Fruit fly (Drosophila melanogaster) whole organism, prepupa: ENCODE results near the gene PXo.
A peak's percentile ranks its signal among the peaks of the same experiment; 100 is the strongest.

Experiments
- Blimp-1 ChIP-seq: fragments of 200-800 bp; sonication (Bioruptor generic); optimal IDR thresholded peaks from 3 replicates; lab custom pipeline; 2017; ENCODE audit warnings: missing biosample characterization, missing genetic modification characterization, mild to moderate bottlenecking, moderate library complexity, missing genetic modification reagents
- CG15336 ChIP-seq: fragments of 200-800 bp; sonication (Bioruptor generic); IDR thresholded peaks from 2 replicates; pipeline ENCODE4 v1.3.6; 2022; ENCODE audit warnings: missing biosample characterization, missing genetic modification characterization
- CG3032 ChIP-seq: fragments of 200-800 bp; optimal IDR thresholded peaks from 2 replicates; lab custom pipeline; 2019; ENCODE audit warnings: missing biosample characterization, mild to moderate bottlenecking, missing genetic modification characterization, moderate library complexity
- CG31627 ChIP-seq: fragments of 200-800 bp; sonication (Bioruptor generic); optimal IDR thresholded peaks from 3 replicates; lab custom pipeline; 2016; ENCODE audit warnings: missing biosample characterization, missing genetic modification characterization
- CG32006 ChIP-seq: fragments of 200-800 bp; sonication (Bioruptor generic); optimal IDR thresholded peaks from 3 replicates; lab custom pipeline; 2017; ENCODE audit warnings: missing biosample characterization, mild to moderate bottlenecking, missing genetic modification characterization
- CG34406 ChIP-seq: fragments of 200-800 bp; sonication (Bioruptor generic); optimal IDR thresholded peaks from 3 replicates; lab custom pipeline; 2016; ENCODE audit warnings: missing biosample characterization, missing genetic modification characterization
- CG3919 ChIP-seq: fragments of 200-800 bp; sonication (Bioruptor generic); optimal IDR thresholded peaks from 3 replicates; lab custom pipeline; 2016; ENCODE audit warnings: missing biosample characterization, missing genetic modification characterization
- CG4318 ChIP-seq: fragments of 200-800 bp; sonication (Bioruptor generic); optimal IDR thresholded peaks from 3 replicates; lab custom pipeline; 2017; ENCODE audit warnings: missing biosample characterization, mild to moderate bottlenecking, missing genetic modification characterization
- CG6163 ChIP-seq: fragments of 200-800 bp; sonication (Bioruptor generic); IDR thresholded peaks from 3 replicates; pipeline ENCODE4 v1.3.6; 2022; ENCODE audit warnings: missing biosample characterization, missing genetic modification characterization
- CG6792 ChIP-seq: fragments of 200-800 bp; sonication (Bioruptor generic); optimal IDR thresholded peaks from 3 replicates; lab custom pipeline; 2016; ENCODE audit warnings: missing biosample characterization, missing genetic modification characterization
- CG6854 ChIP-seq: fragments of 200-800 bp; sonication (Bioruptor generic); optimal IDR thresholded peaks from 2 replicates; lab custom pipeline; 2017; ENCODE audit warnings: missing biosample characterization, mild to moderate bottlenecking, missing genetic modification characterization
- CG8319 ChIP-seq: fragments of 200-800 bp; sonication (Bioruptor generic); optimal IDR thresholded peaks from 3 replicates; lab custom pipeline; 2016; ENCODE audit warnings: missing biosample characterization, missing genetic modification characterization
- Eip78C ChIP-seq: fragments of 200-800 bp; sonication (Bioruptor generic); peaks from one replicate; lab custom pipeline; 2016; ENCODE audit warnings: missing biosample characterization, missing genetic modification characterization
- Ets21C ChIP-seq: fragments of 200-800 bp; sonication (Bioruptor generic); optimal IDR thresholded peaks from 3 replicates; lab custom pipeline; 2016; ENCODE audit warnings: missing biosample characterization, missing genetic modification characterization
- Hr4 ChIP-seq: fragments of 200-800 bp; sonication (Bioruptor generic); optimal IDR thresholded peaks from 3 replicates; lab custom pipeline; 2016; ENCODE audit warnings: missing biosample characterization, missing genetic modification characterization
- Met ChIP-seq: fragments of 200-800 bp; sonication (Bioruptor generic); optimal IDR thresholded peaks from 3 replicates; lab custom pipeline; 2016; ENCODE audit warnings: missing biosample characterization, missing genetic modification characterization
- OdsH ChIP-seq: fragments of 200-800 bp; sonication (Bioruptor generic); optimal IDR thresholded peaks from 3 replicates; lab custom pipeline; 2016; ENCODE audit warnings: missing biosample characterization, missing genetic modification characterization
- Sox14 ChIP-seq: fragments of 200-800 bp; sonication (Bioruptor generic); optimal IDR thresholded peaks from 3 replicates; lab custom pipeline; 2016; ENCODE audit warnings: missing biosample characterization, missing genetic modification characterization
- Sox15 ChIP-seq: fragments of 200-800 bp; sonication (Bioruptor generic); optimal IDR thresholded peaks from 3 replicates; lab custom pipeline; 2016; ENCODE audit warnings: missing biosample characterization, missing genetic modification characterization
- achi ChIP-seq: fragments of 200-800 bp; sonication (Bioruptor generic); optimal IDR thresholded peaks from 3 replicates; lab custom pipeline; 2016; ENCODE audit warnings: missing biosample characterization, missing genetic modification characterization
- dsx ChIP-seq: fragments of 200-800 bp; optimal IDR thresholded peaks from 3 replicates; lab custom pipeline; 2019; ENCODE audit warnings: missing biosample characterization, mild to moderate bottlenecking, missing genetic modification characterization, moderate library complexity; ENCODE audit not compliant: poor library complexity, severe bottlenecking
- eg ChIP-seq: fragments of 200-800 bp; sonication (Bioruptor generic); IDR thresholded peaks from 3 replicates; pipeline ENCODE4 v1.3.6; 2022; ENCODE audit warnings: missing biosample characterization, missing genetic modification characterization
- esn ChIP-seq: fragments of 200-800 bp; sonication (Bioruptor generic); optimal IDR thresholded peaks from 2 replicates; lab custom pipeline; 2016; ENCODE audit warnings: missing biosample characterization, mild to moderate bottlenecking, missing genetic modification characterization, moderate library complexity
- fd85E ChIP-seq: fragments of 200-800 bp; sonication (Bioruptor generic); optimal IDR thresholded peaks from 3 replicates; lab custom pipeline; 2016; ENCODE audit warnings: missing biosample characterization, missing genetic modification characterization
- fkh ChIP-seq: fragments of 200-800 bp; sonication (Bioruptor generic); optimal IDR thresholded peaks from 3 replicates; lab custom pipeline; 2017; ENCODE audit warnings: missing biosample characterization, mild to moderate bottlenecking, missing genetic modification characterization, moderate library complexity
- salr ChIP-seq, 2 experiments: fragments of 200-800 bp; sonication (Bioruptor generic); optimal IDR thresholded peaks; 3 replicates each; lab custom pipeline; 2016 to 2018; ENCODE audit warnings: missing biosample characterization in 2 of 2, missing genetic modification characterization in 2 of 2, mild to moderate bottlenecking in 1 of 2
- spab ChIP-seq: fragments of 200-800 bp; sonication (Bioruptor generic); optimal IDR thresholded peaks from 2 replicates; lab custom pipeline; 2017; ENCODE audit warnings: missing biosample characterization, mild to moderate bottlenecking, missing genetic modification characterization, missing genetic modification reagents
- ss ChIP-seq, 2 experiments: fragments of 200-800 bp; sonication (Bioruptor generic); optimal IDR thresholded peaks; 2 replicates in 1 of 2; 3 replicates in 1 of 2; lab custom pipeline; 2017 to 2018; ENCODE audit warnings: mild to moderate bottlenecking in 2 of 2, missing biosample characterization in 2 of 2, missing genetic modification characterization in 2 of 2, moderate library complexity in 1 of 2
- svp ChIP-seq: fragments of 200-800 bp; sonication (Bioruptor generic); peaks from one replicate; lab custom pipeline; 2016; ENCODE audit warnings: missing biosample characterization, missing genetic modification characterization
- vri ChIP-seq: fragments of 200-800 bp; sonication (Bioruptor generic); optimal IDR thresholded peaks from 3 replicates; lab custom pipeline; 2016; ENCODE audit warnings: missing biosample characterization, mild to moderate bottlenecking, missing genetic modification characterization

The PXo gene

DNA sequence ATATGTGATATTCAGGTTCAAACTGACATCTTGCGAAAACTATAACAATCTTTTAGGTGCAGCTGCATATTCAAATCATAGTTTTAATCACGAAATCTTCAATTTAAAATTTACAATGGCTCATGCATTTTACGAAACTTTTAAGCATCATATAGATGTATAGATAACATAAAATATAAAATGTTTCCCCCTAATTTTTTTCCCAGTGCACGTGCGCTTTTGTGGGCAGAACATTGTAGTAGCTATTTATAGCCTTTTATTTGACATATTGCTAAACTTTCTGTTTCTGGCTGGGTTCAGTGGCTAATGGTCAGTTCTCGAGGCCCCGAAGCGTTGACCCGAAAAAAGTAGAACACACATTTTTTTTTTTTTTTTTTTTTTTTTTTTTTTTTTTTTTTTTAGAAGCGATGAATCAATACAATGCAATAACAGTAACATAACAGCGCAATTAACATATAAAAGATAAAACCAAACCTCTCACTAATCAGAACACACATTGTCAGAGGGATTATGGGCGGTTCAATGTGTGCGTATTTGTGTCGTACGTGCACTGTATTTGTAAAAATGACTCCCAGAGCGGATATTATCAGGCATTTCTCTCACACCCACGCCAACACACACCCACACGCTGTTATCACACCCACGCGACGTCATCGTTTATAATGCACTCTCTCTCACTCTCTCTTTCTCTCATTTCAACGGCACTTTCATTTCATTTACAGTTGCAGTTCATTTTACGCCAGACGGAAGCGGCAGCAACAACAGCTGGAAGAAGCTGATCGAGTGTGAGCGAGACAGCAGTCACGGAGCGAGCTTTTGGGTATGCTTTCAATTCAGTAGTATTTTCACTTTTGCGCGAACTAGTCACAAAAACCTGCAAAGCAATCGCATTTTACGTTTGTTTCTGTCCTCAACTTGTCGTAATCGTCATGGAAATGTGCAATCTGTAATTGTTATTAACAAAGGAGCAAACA is 5.2 kb upstream of the PXo start (continued):
- peak; percentile 19 for TF ChIP-seq Met (GFP tag; lab: Kevin White, UChicago)
- no peak for TF ChIP-seq spab (GFP tag; lab: Kevin White, UChicago)
- TF ChIP-seq dsx (GFP tag; lab: Kevin White, UChicago): peak; percentile 14
- no peak for TF ChIP-seq Ets21C
- peak; percentile 33 for TF ChIP-seq OdsH
- TF ChIP-seq CG6792: no peak
- peak; percentile 48 for TF ChIP-seq Hr4 (GFP tag; lab: Kevin White, UChicago)
- peak; percentile 72 for TF ChIP-seq Eip78C (GFP tag; lab: Kevin White, UChicago)
- TF ChIP-seq CG31627 (GFP tag; lab: Kevin White, UChicago): peak; percentile 23
- TF ChIP-seq ss (GFP tag; optimal IDR thresholded peaks at IDR 0.05; lab: Kevin White, UChicago): peak in 1 of 2 experiments; percentile 7

DNA sequence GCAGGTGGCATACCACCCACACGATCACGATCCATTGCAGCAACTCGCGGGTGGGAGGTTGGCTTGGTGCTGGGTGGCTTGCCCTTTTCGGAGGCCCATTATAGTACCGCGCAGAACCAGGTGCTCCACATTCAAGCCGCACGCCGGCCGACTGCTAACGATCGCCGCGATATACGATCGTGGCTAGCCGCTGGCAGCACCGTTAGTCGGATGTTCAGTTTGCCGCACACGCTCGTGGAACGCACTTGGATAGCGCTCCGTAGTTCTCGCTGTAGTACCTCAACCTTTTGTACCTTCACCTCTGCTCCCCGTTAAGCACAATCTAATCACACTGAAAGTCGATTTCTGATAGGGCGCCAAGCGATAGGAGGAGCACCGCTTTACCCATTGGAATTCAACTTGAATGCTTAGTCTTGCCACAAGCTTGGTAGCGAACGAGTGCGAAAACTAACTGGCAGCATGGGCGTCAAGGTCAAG is 2.6 kb upstream of the PXo start, which contains the start of gene CG33523:
CG33523 (plus strand) TSS at position 217 of the 477 bp plus-strand sequence.
- TF ChIP-seq CG3919 (GFP tag; lab: Kevin White, UChicago) (no peak), CG4318 (no peak), CG3032 (tag; lab: Kevin White, UChicago) (no peak), salr (GFP tag; optimal IDR thresholded peaks at IDR 0.05; lab: Kevin White, UChicago) (no peak), CG15336 (GFP tag; lab: Robert Waterston, UW) (no peak), CG34406 (GFP tag; lab: Kevin White, UChicago) (no peak), Blimp-1 (GFP tag; lab: Kevin White, UChicago) (no peak), Sox14 (no peak), CG8319 (no peak), CG32006 (GFP tag; lab: Kevin White, UChicago) (no peak), fd85E (no peak), CG6854 (GFP tag; lab: Kevin White, UChicago) (no peak)

DNA sequence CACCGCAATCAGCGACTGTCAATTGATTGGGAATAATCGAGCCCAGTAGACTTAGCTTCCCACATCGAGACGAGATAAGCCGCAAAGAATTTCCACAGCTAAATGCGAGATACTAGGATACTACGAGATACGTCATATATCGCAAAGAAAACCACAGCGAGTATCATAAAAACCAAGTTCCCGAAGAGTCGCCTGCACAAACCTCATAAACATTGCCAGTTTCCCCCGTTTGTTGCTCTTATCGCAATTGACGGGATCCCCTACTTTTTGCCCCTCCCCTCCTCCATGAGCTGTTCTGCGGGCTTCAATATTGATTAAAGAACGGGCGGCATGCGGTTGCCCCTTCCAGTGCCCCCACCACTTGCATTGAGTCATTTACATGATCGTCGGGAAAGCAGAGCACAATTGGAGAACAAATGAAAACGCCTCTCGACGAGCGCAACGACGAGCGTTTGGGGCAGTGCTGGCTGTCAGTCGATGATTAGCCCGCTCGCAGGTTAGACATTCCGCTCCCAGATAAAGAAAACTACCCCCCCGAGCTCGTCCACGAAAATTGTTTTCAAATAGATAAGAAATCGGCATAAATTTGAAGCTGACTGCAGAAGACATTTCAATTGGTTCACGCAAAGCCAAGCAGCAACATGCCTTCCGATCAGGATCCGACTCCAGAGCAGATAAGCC is 1.0 kb upstream of the PXo start, which contains the start of gene CG32407:
CG32407 (plus strand) TSS at position 51 of the 681 bp plus-strand sequence.
- peak; percentile 6 for TF ChIP-seq Met (GFP tag; lab: Kevin White, UChicago)
- no peak for TF ChIP-seq Hr4 (GFP tag; lab: Kevin White, UChicago)
- TF ChIP-seq Sox14: peak; percentile 35
- TF ChIP-seq CG6163 (GFP tag; lab: Robert Waterston, UW): 0 out of 3 replicates have a peak, but pooled peaks have one; percentile 37
- TF ChIP-seq CG4318: no peak
- TF ChIP-seq CG15336 (GFP tag; lab: Robert Waterston, UW): 0 out of 2 replicates have a peak, but pooled peaks have one; percentile 14
- peak; percentile 61 for TF ChIP-seq Eip78C (GFP tag; lab: Kevin White, UChicago)
- TF ChIP-seq CG3919 (GFP tag; lab: Kevin White, UChicago): peak; percentile 18
- TF ChIP-seq CG8319: no peak
- TF ChIP-seq svp (GFP tag; lab: Kevin White, UChicago): peak; percentile 94
- 0 out of 3 replicates have a peak, but pooled peaks have one; percentile 8 for TF ChIP-seq eg (GFP tag; lab: Robert Waterston, UW)
- TF ChIP-seq vri (GFP tag; lab: Kevin White, UChicago): peak; percentile 83
- peak in 1 of 2 experiments; percentile 3 for TF ChIP-seq ss (GFP tag; optimal IDR thresholded peaks at IDR 0.05; lab: Kevin White, UChicago)
- peak; percentile 14 for TF ChIP-seq CG32006 (GFP tag; lab: Kevin White, UChicago)
- peak; percentile 72 for TF ChIP-seq fkh (GFP tag; lab: Kevin White, UChicago)
- TF ChIP-seq esn (GFP tag; lab: Kevin White, UChicago): no peak

DNA sequence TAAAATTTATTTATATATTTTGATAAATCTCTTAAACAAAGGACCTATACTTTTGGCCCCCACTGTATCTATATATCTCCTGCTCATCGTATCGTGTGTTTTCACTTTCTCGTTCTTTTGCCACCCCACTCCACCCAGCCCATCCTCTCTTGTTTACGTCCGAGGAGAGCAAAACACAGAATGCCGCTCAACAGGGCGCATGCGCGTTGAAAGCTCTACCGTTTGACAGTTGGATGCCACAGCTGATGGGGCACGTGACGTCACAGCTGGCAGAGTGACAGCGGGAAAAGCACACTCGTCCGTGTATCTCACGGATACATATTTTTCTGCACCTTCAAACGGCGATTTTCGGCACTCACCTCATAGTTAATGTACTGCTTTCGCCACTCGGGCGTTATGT is 338 bp downstream of the PXo start:
- TF ChIP-seq eg (GFP tag; lab: Robert Waterston, UW) (0 out of 3 replicates have a peak, but pooled peaks have one; percentile 20), achi (GFP tag; lab: Kevin White, UChicago) (peak; percentile 61), Sox15 (GFP tag; lab: Kevin White, UChicago) (no peak)
